Worm (Caenorhabditis elegans) whole organism, mixed stage, embryonic: ENCODE measurements around the gene Y43F8C.16.

Experiments
- ceh-83 ChIP-seq: fragments of 200-800 bp; sonication (Bioruptor generic); optimal IDR thresholded peaks from 2 replicates; lab custom pipeline; 2018; ENCODE audit warnings: mild to moderate bottlenecking, missing genetic modification characterization, missing compliant biosample characterization
- lin-13 ChIP-seq: fragments of 150-350 bp; optimal IDR thresholded peaks from 2 replicates; lab custom pipeline; 2014; ENCODE audit warnings: missing biosample characterization, missing genetic modification characterization
- lsy-2 ChIP-seq: fragments of 150-350 bp; optimal IDR thresholded peaks from 2 replicates; lab custom pipeline; 2014; ENCODE audit warnings: missing biosample characterization, missing genetic modification characterization
- mep-1 ChIP-seq: fragments of 150-350 bp; optimal IDR thresholded peaks from 2 replicates; lab custom pipeline; 2017; ENCODE audit warnings: missing biosample characterization, missing genetic modification reagents, missing genetic modification characterization, inconsistent platforms
- nhr-76 ChIP-seq: sonication (generic microtip); optimal IDR thresholded peaks from 2 replicates; lab custom pipeline; 2017; ENCODE audit warnings: missing biosample characterization, missing genetic modification characterization

- TF ChIP-seq lsy-2 (tag; lab: Kevin White, UChicago) (no peak), nhr-76 (tag; lab: Kevin White, UChicago) (no peak), mep-1 (no peak), lin-13 (tag; lab: Kevin White, UChicago) (no peak), ceh-83 (GFP tag; lab: Kevin White, UChicago) (no peak)
Measured at ce11 chrV:19738117-19738516, 22.8 kb upstream of the Y43F8C.16 start, which contains the start of gene fbxa-131.
